Worm (Caenorhabditis elegans) whole organism, L4/young adult: ENCODE measurements around the gene Y66D12A.11.

ENCODE experiments used
- W03F9.2 ChIP-seq: fragments of 150-350 bp; optimal IDR thresholded peaks from 2 replicates; lab custom pipeline; 2014; ENCODE audit warnings: missing biosample characterization, missing genetic modification characterization
- dao-5 ChIP-seq: sonication (generic microtip); optimal IDR thresholded peaks from 2 replicates; lab custom pipeline; 2016; ENCODE audit warnings: missing genotype, missing genetic modification characterization, moderate library complexity, missing compliant biosample characterization
- him-1 ChIP-seq: sonication (generic microtip); optimal IDR thresholded peaks from 2 replicates; lab custom pipeline; 2016; ENCODE audit warnings: missing genotype, missing genetic modification reagents, missing genetic modification characterization, missing compliant biosample characterization

The Y66D12A.11 gene

ce11 chrIII:11567837-11568236, 4.6 kb downstream of the Y66D12A.11 start, which contains the start of gene psme-3:
Gene psme-3 (plus strand): TSS chrIII:11568137.
- TF ChIP-seq dao-5: no peak
- TF ChIP-seq W03F9.2 (tag; lab: Kevin White, UChicago): no peak
- no peak for TF ChIP-seq him-1 (tag; lab: Kevin White, UChicago)

- TF ChIP-seq dao-5: no peak
- no peak for TF ChIP-seq W03F9.2 (tag; lab: Kevin White, UChicago)
- no peak for TF ChIP-seq him-1 (tag; lab: Kevin White, UChicago)
Observed at ce11 chrIII:11573921-11574320, 10.7 kb downstream of the Y66D12A.11 start, which contains the start of gene Y66D12A.8. Gene Y66D12A.8 (plus strand): TSS chrIII:11574221.

- TF ChIP-seq dao-5 (no peak), W03F9.2 (tag; lab: Kevin White, UChicago) (no peak), him-1 (tag; lab: Kevin White, UChicago) (no peak)
Observed at ce11 chrIII:11579380-11579779, 16.1 kb downstream of the Y66D12A.11 start.

- TF ChIP-seq W03F9.2 (tag; lab: Kevin White, UChicago) (no peak), dao-5 (no peak), him-1 (tag; lab: Kevin White, UChicago) (no peak)
Observed at ce11 chrIII:11580428-11580885, 17.2 kb downstream of the Y66D12A.11 start, which contains the start of gene Y66D12A.7. Gene Y66D12A.7 (minus strand): TSS chrIII:11580478.

ce11 chrIII:11581372-11581771, 18.1 kb downstream of the Y66D12A.11 start, which contains the start of the genes Y66D12A.6 and ceh-92:
Gene Y66D12A.6 (minus strand): TSS chrIII:11581402.
Gene ceh-92 (plus strand): TSS chrIII:11581600.
- no peak for TF ChIP-seq W03F9.2 (tag; lab: Kevin White, UChicago)
- TF ChIP-seq dao-5: no peak
- TF ChIP-seq him-1 (tag; lab: Kevin White, UChicago): no peak

- TF ChIP-seq W03F9.2 (tag; lab: Kevin White, UChicago) (no peak), him-1 (tag; lab: Kevin White, UChicago) (no peak), dao-5 (no peak)
Observed at ce11 chrIII:11582569-11582968, 19.3 kb downstream of the Y66D12A.11 start.

- no peak for TF ChIP-seq dao-5
- TF ChIP-seq him-1 (tag; lab: Kevin White, UChicago): no peak
- no peak for TF ChIP-seq W03F9.2 (tag; lab: Kevin White, UChicago)
Observed at ce11 chrIII:11588911-11589310, 25.6 kb downstream of the Y66D12A.11 start, which contains the start of gene Y66D12A.3. Gene Y66D12A.3 (plus strand): TSS chrIII:11589211.

ce11 chrIII:11589311-11589710, 26.0 kb downstream of the Y66D12A.11 start:
- TF ChIP-seq him-1 (tag; lab: Kevin White, UChicago): no peak
- TF ChIP-seq W03F9.2 (tag; lab: Kevin White, UChicago): no peak
- no peak for TF ChIP-seq dao-5

- no peak for TF ChIP-seq him-1 (tag; lab: Kevin White, UChicago)
Observed at ce11 chrIII:11590255-11590654, 27.0 kb downstream of the Y66D12A.11 start.

ce11 chrIII:11592096-11592495, 28.8 kb downstream of the Y66D12A.11 start:
- no peak for TF ChIP-seq him-1 (tag; lab: Kevin White, UChicago)
- TF ChIP-seq W03F9.2 (tag; lab: Kevin White, UChicago): no peak
- TF ChIP-seq dao-5: no peak

- no peak for TF ChIP-seq dao-5
- TF ChIP-seq W03F9.2 (tag; lab: Kevin White, UChicago): no peak
- no peak for TF ChIP-seq him-1 (tag; lab: Kevin White, UChicago)
Observed at ce11 chrIII:11607870-11608269, 44.6 kb downstream of the Y66D12A.11 start, which contains the start of gene Y66D12A.1. Gene Y66D12A.1 (plus strand): TSS chrIII:11608170.

- TF ChIP-seq dao-5: no peak
- no peak for TF ChIP-seq W03F9.2 (tag; lab: Kevin White, UChicago)
- TF ChIP-seq him-1 (tag; lab: Kevin White, UChicago): no peak
Observed at ce11 chrIII:11609568-11609967, 46.3 kb downstream of the Y66D12A.11 start, which contains the start of gene Y66D12A.30. Gene Y66D12A.30 (plus strand): TSS chrIII:11609868.

- TF ChIP-seq W03F9.2 (tag; lab: Kevin White, UChicago) (no peak), dao-5 (no peak), him-1 (tag; lab: Kevin White, UChicago) (no peak)
Observed at ce11 chrIII:11611618-11612247, 48.5 kb downstream of the Y66D12A.11 start.

ce11 chrIII:11612371-11612770, 49.1 kb downstream of the Y66D12A.11 start, which contains the start of the genes Y66A7A.9 and Y66A7A.4:
Gene Y66A7A.9 (minus strand): TSS chrIII:11612471.
Gene Y66A7A.4 (plus strand): TSS chrIII:11612607.
- TF ChIP-seq W03F9.2 (tag; lab: Kevin White, UChicago): no peak
